Fruit fly (Drosophila melanogaster): ENCODE measurements around the gene Teh2.

DNA sequence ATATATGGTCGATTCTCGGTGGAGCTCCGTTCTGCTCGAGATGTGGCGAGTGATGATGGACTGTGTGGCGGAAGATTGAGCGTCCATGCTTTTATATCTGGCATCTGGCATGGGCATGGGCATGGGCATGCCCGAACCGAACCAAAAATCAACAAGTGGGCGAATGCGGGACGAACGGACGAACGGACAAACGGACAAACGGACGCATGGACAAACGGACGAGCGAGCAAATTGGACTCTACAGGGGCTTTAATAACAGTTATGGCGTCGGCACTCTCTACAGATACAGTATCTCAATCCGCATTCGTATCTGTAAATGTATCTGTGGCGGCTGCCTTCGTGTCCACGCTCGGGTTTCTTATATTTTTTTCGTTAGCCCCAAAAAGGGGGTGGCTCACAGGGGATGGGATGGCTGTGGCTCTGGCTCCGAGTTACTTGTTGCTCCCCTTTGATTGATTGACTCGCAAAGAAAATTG, 48.3 kb upstream of the Teh2 start, which contains the start of gene ImpL2:
- TF ChIP-seq rn (GFP tag; IDR thresholded peaks at IDR 0.05) (no peak), CG9948 (tag; optimal IDR thresholded peaks at IDR 0.05) (no peak), CG8159 (tag; optimal IDR thresholded peaks at IDR 0.05) (no peak), EcR (GFP tag; optimal IDR thresholded peaks at IDR 0.05) (no peak), fd96Ca (GFP tag; IDR thresholded peaks at IDR 0.05) (no peak), CG17806 (tag; optimal IDR thresholded peaks at IDR 0.05) (no peak)

All from whole organism, pupa.